Worm (Caenorhabditis elegans) whole organism, L4 larva: ENCODE data around the gene Y105C5B.1413.

Experiments used
- F37D6.2 ChIP-seq: sonication (generic microtip); optimal IDR thresholded peaks from 2 replicates; lab custom pipeline; 2016; ENCODE audit warnings: mild to moderate bottlenecking, missing genetic modification characterization, missing compliant biosample characterization
- F44E2.7 ChIP-seq: fragments of 200-800 bp; sonication (Bioruptor generic); IDR thresholded peaks from 2 replicates; pipeline ENCODE4 v2.1.2; 2022; ENCODE audit warnings: missing genetic modification characterization, missing compliant biosample characterization
- T20F7.1 ChIP-seq: fragments of 200-800 bp; sonication (Bioruptor generic); optimal IDR thresholded peaks from 2 replicates; lab custom pipeline; 2018; ENCODE audit warnings: mild to moderate bottlenecking, missing genetic modification characterization, missing compliant biosample characterization
- T26A8.4 ChIP-seq: fragments of 200-800 bp; sonication (Bioruptor generic); IDR thresholded peaks from 2 replicates; pipeline ENCODE4 v1.3.6; 2022; ENCODE audit warnings: missing genetic modification characterization, missing compliant biosample characterization
- Y75B8A.6 ChIP-seq: fragments of 200-800 bp; sonication (Bioruptor generic); IDR thresholded peaks from 2 replicates; pipeline ENCODE4 v1.3.6; 2022; ENCODE audit warnings: missing genetic modification reagents, missing genetic modification characterization, missing compliant biosample characterization
- aha-1 ChIP-seq: fragments of 150-350 bp; peaks from one replicate; lab custom pipeline; 2014; ENCODE audit warnings: missing biosample characterization, missing genetic modification characterization
- ama-1 ChIP-seq: fragments of 150-350 bp; optimal IDR thresholded peaks from 2 replicates; lab custom pipeline; 2014; ENCODE audit warnings: inconsistent platforms, mixed read lengths
- ceh-20 ChIP-seq: fragments of 200-800 bp; sonication (Bioruptor generic); IDR thresholded peaks from 2 replicates; pipeline ENCODE4 v1.3.6; 2022; ENCODE audit warnings: missing genetic modification reagents, missing genetic modification characterization, missing compliant biosample characterization
- ceh-32 ChIP-seq: sonication (generic microtip); optimal IDR thresholded peaks from 2 replicates; lab custom pipeline; 2016; ENCODE audit warnings: mild to moderate bottlenecking, missing genetic modification characterization, missing compliant biosample characterization; ENCODE audit not compliant: poor library complexity
- ceh-62 ChIP-seq: sonication (generic microtip); optimal IDR thresholded peaks from 2 replicates; lab custom pipeline; 2017; ENCODE audit warnings: missing biosample characterization, missing genetic modification characterization
- ctbp-1 ChIP-seq: fragments of 200-800 bp; sonication (Bioruptor generic); IDR thresholded peaks from 2 replicates; pipeline ENCODE4 v1.3.6; 2022; ENCODE audit warnings: missing genetic modification reagents, missing genetic modification characterization, missing compliant biosample characterization
- daf-16 ChIP-seq, 3 experiments: sonication (generic microtip); optimal IDR thresholded peaks; 2 replicates each; lab custom pipeline; 2016 to 2017; ENCODE audit warnings: missing genetic modification characterization in 3 of 3, missing genetic modification reagents in 3 of 3, mild to moderate bottlenecking in 2 of 3, missing compliant biosample characterization in 2 of 3, missing biosample characterization in 1 of 3, moderate library complexity in 1 of 3
- daf-19 ChIP-seq: fragments of 200-800 bp; sonication (Bioruptor generic); conservative IDR thresholded peaks from 2 replicates; pipeline ENCODE4 v1.3.6; 2022; ENCODE audit warnings: missing genetic modification characterization, missing compliant biosample characterization
- daf-8 ChIP-seq: fragments of 200-800 bp; sonication (Bioruptor generic); IDR thresholded peaks from 2 replicates; pipeline ENCODE4 v1.3.6; 2022; ENCODE audit warnings: missing genetic modification characterization, missing compliant biosample characterization
- dmd-6 ChIP-seq: fragments of 200-800 bp; sonication (Bioruptor generic); IDR thresholded peaks from 2 replicates; pipeline ENCODE4 v1.3.6; 2022; ENCODE audit warnings: missing genetic modification reagents, missing genetic modification characterization, missing compliant biosample characterization
- dmd-8 ChIP-seq: fragments of 200-800 bp; sonication (Bioruptor generic); IDR thresholded peaks from 2 replicates; pipeline ENCODE4 v1.3.6; 2022; ENCODE audit warnings: missing genetic modification characterization, missing compliant biosample characterization
- duxl-1 ChIP-seq: sonication (generic microtip); optimal IDR thresholded peaks from 2 replicates; lab custom pipeline; 2016; ENCODE audit warnings: mild to moderate bottlenecking, missing genetic modification characterization, moderate library complexity, missing compliant biosample characterization; ENCODE audit not compliant: poor library complexity
- dve-1 ChIP-seq: sonication (generic microtip); optimal IDR thresholded peaks from 2 replicates; lab custom pipeline; 2017; ENCODE audit warnings: antibody characterized with exemption, mild to moderate bottlenecking, missing genetic modification characterization, missing compliant biosample characterization; ENCODE audit not compliant: insufficient read depth
- hif-1 ChIP-seq, 2 experiments: sonication (generic microtip); optimal IDR thresholded peaks; 2 replicates each; lab custom pipeline; 2016 to 2017; ENCODE audit warnings: missing compliant biosample characterization in 2 of 2, missing genetic modification characterization in 2 of 2, missing genetic modification reagents in 2 of 2, missing genotype in 2 of 2, mild to moderate bottlenecking in 1 of 2
- hlh-11 ChIP-seq: fragments of 200-800 bp; sonication (Bioruptor generic); optimal IDR thresholded peaks from 2 replicates; lab custom pipeline; 2018; ENCODE audit warnings: mild to moderate bottlenecking, missing genetic modification characterization, missing compliant biosample characterization
- hlh-30 ChIP-seq: sonication (generic microtip); optimal IDR thresholded peaks from 2 replicates; lab custom pipeline; 2017; ENCODE audit warnings: antibody characterized with exemption, mild to moderate bottlenecking, missing genetic modification characterization, missing compliant biosample characterization; ENCODE audit not compliant: insufficient read depth
- lin-38 ChIP-seq: fragments of 200-800 bp; sonication (Bioruptor generic); IDR thresholded peaks from 2 replicates; pipeline ENCODE4 v1.3.6; 2022; ENCODE audit warnings: missing genetic modification reagents, missing genetic modification characterization, missing compliant biosample characterization
- lsy-2 ChIP-seq, 2 experiments: fragments of 150-350 bp in 1 of 2; sonication (generic microtip) in 1 of 2; optimal IDR thresholded peaks; 2 replicates each; lab custom pipeline; 2014 to 2017; ENCODE audit warnings: missing biosample characterization in 2 of 2, missing genetic modification characterization in 2 of 2
- mdl-1 ChIP-seq, 2 experiments: fragments of 150-350 bp in 1 of 2; sonication (generic microtip) in 1 of 2; optimal IDR thresholded peaks; 2 replicates each; lab custom pipeline; 2014 to 2017; ENCODE audit warnings: missing biosample characterization in 2 of 2, missing genetic modification characterization in 2 of 2
- mdt-29 ChIP-seq: fragments of 200-800 bp; sonication (Bioruptor generic); IDR thresholded peaks from 2 replicates; pipeline ENCODE4 v1.3.6; 2022; ENCODE audit warnings: missing genetic modification reagents, missing genetic modification characterization, missing compliant biosample characterization
- mep-1 ChIP-seq: fragments of 150-350 bp; sonication (generic microtip); optimal IDR thresholded peaks from 3 replicates; lab custom pipeline; 2014; ENCODE audit warnings: missing biosample characterization, missing genetic modification characterization
- mes-2 ChIP-seq: sonication (generic microtip); optimal IDR thresholded peaks from 2 replicates; lab custom pipeline; 2016; ENCODE audit warnings: missing genotype, mild to moderate bottlenecking, missing genetic modification characterization, missing compliant biosample characterization; ENCODE audit not compliant: poor library complexity, severe bottlenecking
- mxl-2 ChIP-seq: fragments of 200-800 bp; sonication (Bioruptor generic); conservative IDR thresholded peaks from 2 replicates; pipeline ENCODE4 v1.3.6; 2022; ENCODE audit warnings: missing genetic modification reagents, missing genetic modification characterization, missing compliant biosample characterization
- mxl-3 ChIP-seq: fragments of 200-800 bp; sonication (Bioruptor generic); optimal IDR thresholded peaks from 2 replicates; lab custom pipeline; 2018; ENCODE audit warnings: mild to moderate bottlenecking, missing genetic modification characterization, missing compliant biosample characterization
- nhr-102 ChIP-seq: sonication (generic microtip); optimal IDR thresholded peaks from 2 replicates; lab custom pipeline; 2016; ENCODE audit warnings: mild to moderate bottlenecking, missing genetic modification characterization, moderate library complexity, missing compliant biosample characterization
- nhr-28 ChIP-seq: fragments of 150-350 bp; optimal IDR thresholded peaks from 2 replicates; lab custom pipeline; 2014; ENCODE audit warnings: missing biosample characterization, missing genetic modification characterization
- nhr-41 ChIP-seq: fragments of 200-800 bp; sonication (Bioruptor generic); IDR thresholded peaks from 2 replicates; pipeline ENCODE4 v1.3.6; 2022; ENCODE audit warnings: missing genetic modification reagents, missing genetic modification characterization, missing compliant biosample characterization
- nhr-48 ChIP-seq: sonication (generic microtip); optimal IDR thresholded peaks from 2 replicates; lab custom pipeline; 2016; ENCODE audit warnings: mild to moderate bottlenecking, missing genetic modification characterization, missing compliant biosample characterization
- pha-4 ChIP-seq, 2 experiments: fragments of 150-350 bp in 1 of 2; fragments of 200-800 bp in 1 of 2; sonication (Bioruptor generic) in 1 of 2; IDR thresholded peaks in 1 of 2; optimal IDR thresholded peaks in 1 of 2; 2 replicates each; pipeline versions ENCODE4 v1.3.6 to Lab custom; 2014 to 2022; ENCODE audit warnings: missing genetic modification characterization in 2 of 2, missing genetic modification reagents in 2 of 2, missing biosample characterization in 1 of 2, missing compliant biosample characterization in 1 of 2
- php-3 ChIP-seq: fragments of 200-800 bp; sonication (Bioruptor generic); IDR thresholded peaks from 2 replicates; pipeline ENCODE4 v1.3.6; 2022; ENCODE audit warnings: missing genetic modification reagents, missing genetic modification characterization, missing compliant biosample characterization
- pqm-1 ChIP-seq: sonication (generic microtip); optimal IDR thresholded peaks from 2 replicates; lab custom pipeline; 2017; ENCODE audit warnings: missing biosample characterization, missing genetic modification characterization
- rbr-2 ChIP-seq: sonication (generic microtip); optimal IDR thresholded peaks from 2 replicates; lab custom pipeline; 2016; ENCODE audit warnings: missing genotype, missing genetic modification characterization, missing compliant biosample characterization
- set-16 ChIP-seq: fragments of 200-800 bp; sonication (Bioruptor generic); IDR thresholded peaks from 2 replicates; pipeline ENCODE4 v1.3.6; 2022; ENCODE audit warnings: missing genetic modification reagents, missing genetic modification characterization, missing compliant biosample characterization
- tra-1 ChIP-seq: fragments of 200-800 bp; sonication (Bioruptor generic); IDR thresholded peaks from 2 replicates; pipeline ENCODE4 v1.3.6; 2022; ENCODE audit warnings: missing genetic modification reagents, missing genetic modification characterization, missing compliant biosample characterization
- unc-39 ChIP-seq: sonication (generic microtip); optimal IDR thresholded peaks from 2 replicates; lab custom pipeline; 2017; ENCODE audit warnings: missing biosample characterization, missing genetic modification characterization
- unc-62 ChIP-seq, 3 experiments: fragments of 150-350 bp in 1 of 3; sonication (generic microtip); optimal IDR thresholded peaks in 2 of 3; peaks in 1 of 3; 1 replicate in 1 of 3; 2 replicates in 2 of 3; lab custom pipeline; 2014 to 2017; ENCODE audit warnings: missing biosample characterization in 3 of 3, missing genetic modification characterization in 3 of 3, missing genetic modification reagents in 3 of 3, missing genotype in 1 of 3
- zfp-2 ChIP-seq: sonication (generic microtip); optimal IDR thresholded peaks from 2 replicates; lab custom pipeline; 2016; ENCODE audit warnings: mild to moderate bottlenecking, missing genetic modification characterization, missing compliant biosample characterization
- zfp-3 ChIP-seq: fragments of 200-800 bp; sonication (Bioruptor generic); conservative IDR thresholded peaks from 2 replicates; pipeline ENCODE4 v1.3.6; 2022; ENCODE audit warnings: missing genetic modification reagents, missing genetic modification characterization, missing compliant biosample characterization

The Y105C5B.1413 gene

ce11 chrIV:16170606-16171033 lies 13.8 kb downstream of the Y105C5B.1413 start, which contains the start of gene gln-3:
Gene gln-3, minus strand, starts transcription at chrIV:16170678.
- peak; percentile 64; the same call in 1 of the 2 replicates for TF ChIP-seq tra-1
- TF ChIP-seq aha-1, result peak; percentile 91
- no peak for TF ChIP-seq daf-8 (GFP tag; lab: Robert Waterston, UW)
- TF ChIP-seq daf-16 (GFP tag; optimal IDR thresholded peaks at IDR 0.05; lab: Kevin White, UChicago), result peak in 1 of 2 experiments; percentile 20
- peak; percentile 78 for TF ChIP-seq daf-16 (tag; optimal IDR thresholded peaks at IDR 0.05; lab: Kevin White, UChicago)
- TF ChIP-seq nhr-102 (tag; lab: Kevin White, UChicago), result peak; percentile 64
- peak; percentile 42 for TF ChIP-seq mep-1 (tag; lab: Kevin White, UChicago)
- TF ChIP-seq nhr-41 (GFP tag; lab: Robert Waterston, UW), result peak; percentile 55; the same call in 1 of the 2 replicates
- TF ChIP-seq hlh-11 (tag; lab: Kevin White, UChicago), result peak; percentile 85
- TF ChIP-seq hif-1 (tag; optimal IDR thresholded peaks at IDR 0.05; lab: Kevin White, UChicago), result no peak
- no peak for TF ChIP-seq ceh-62 (tag; lab: Kevin White, UChicago)
- no peak for TF ChIP-seq unc-39 (tag; lab: Kevin White, UChicago)
- TF ChIP-seq F37D6.2 (tag; lab: Kevin White, UChicago), result no peak
- peak; percentile 31 for TF ChIP-seq mxl-3 (GFP tag; lab: Kevin White, UChicago)
- TF ChIP-seq nhr-48 (tag; lab: Kevin White, UChicago), result peak; percentile 50
- TF ChIP-seq zfp-2 (tag; lab: Kevin White, UChicago), result no peak
- peak; percentile 32; the same call in 1 of the 2 replicates for TF ChIP-seq ceh-20 (GFP tag; lab: Robert Waterston, UW)
- peak; percentile 78 for TF ChIP-seq php-3 (GFP tag; lab: Robert Waterston, UW)
- TF ChIP-seq ama-1 (lab: Kevin White, UChicago), result peak; percentile 67
- TF ChIP-seq mdl-1 (tag; optimal IDR thresholded peaks at IDR 0.05; lab: Kevin White, UChicago), result peak in 1 of 2 experiments; percentile 4
- TF ChIP-seq duxl-1 (tag; lab: Kevin White, UChicago), result peak; percentile 59
- TF ChIP-seq dmd-6, result peak; percentile 89
- peak; percentile 83 for TF ChIP-seq hlh-30 (tag; lab: Kevin White, UChicago)
- 0 out of 2 replicates have a peak, but pooled peaks have one; percentile 17 for TF ChIP-seq pha-4 (GFP tag; IDR thresholded peaks at IDR 0.05; lab: Robert Waterston, UW)
- no peak for TF ChIP-seq pha-4 (tag; optimal IDR thresholded peaks at IDR 0.05; lab: Kevin White, UChicago)
- TF ChIP-seq T20F7.1 (GFP tag; lab: Kevin White, UChicago), result peak; percentile 18
- peak; percentile 25 for TF ChIP-seq nhr-28 (tag; lab: Kevin White, UChicago)
- peak; percentile 74; the same call in 1 of the 2 replicates for TF ChIP-seq mxl-2 (GFP tag; lab: Robert Waterston, UW)
- peak; percentile 91 for TF ChIP-seq dve-1
- TF ChIP-seq mdt-29, result no peak
- peak; percentile 7; the same call in 1 of the 2 replicates for TF ChIP-seq lin-38 (GFP tag; lab: Robert Waterston, UW)
- TF ChIP-seq lsy-2 (tag; optimal IDR thresholded peaks at IDR 0.05; lab: Kevin White, UChicago), result peak in 1 of 2 experiments; percentile 38
- TF ChIP-seq T26A8.4, result peak; percentile 57; the same call in 1 of the 2 replicates
- TF ChIP-seq pqm-1 (tag; lab: Kevin White, UChicago), result no peak
- no peak for TF ChIP-seq F44E2.7 (GFP tag; lab: Robert Waterston, UW)
- no peak for TF ChIP-seq daf-19

- TF ChIP-seq mdt-29 (no peak), nhr-28 (tag; lab: Kevin White, UChicago) (peak; percentile 73), lin-38 (GFP tag; lab: Robert Waterston, UW) (no peak), nhr-48 (tag; lab: Kevin White, UChicago) (peak; percentile 11), ama-1 (lab: Kevin White, UChicago) (peak; percentile 26), unc-62 (GFP tag; optimal IDR thresholded peaks at IDR 0.05 in 1 of 2; lab: Kevin White, UChicago) (peak in 1 of 2 experiments; percentile 86), unc-62 (tag; optimal IDR thresholded peaks at IDR 0.05; lab: Kevin White, UChicago) (no peak), mep-1 (tag; lab: Kevin White, UChicago) (peak; percentile 18), set-16 (no peak), php-3 (GFP tag; lab: Robert Waterston, UW) (0 out of 2 replicates have a peak, but pooled peaks have one; percentile 15), Y75B8A.6 (GFP tag; lab: Robert Waterston, UW) (0 out of 2 replicates have a peak, but pooled peaks have one; percentile 43), hlh-30 (tag; lab: Kevin White, UChicago) (peak; percentile 49), zfp-3 (GFP tag; lab: Robert Waterston, UW) (peak; percentile 57; the same call in 1 of the 2 replicates), T26A8.4 (peak; percentile 37; the same call in 1 of the 2 replicates), rbr-2 (no peak), dmd-6 (peak; percentile 23), mes-2 (tag; lab: Kevin White, UChicago) (no peak), ceh-32 (tag; lab: Kevin White, UChicago) (no peak), ctbp-1 (no peak), dmd-8 (0 out of 2 replicates have a peak, but pooled peaks have one; percentile 28), pha-4 (GFP tag; IDR thresholded peaks at IDR 0.05; lab: Robert Waterston, UW) (peak; percentile 10), pha-4 (tag; optimal IDR thresholded peaks at IDR 0.05; lab: Kevin White, UChicago) (no peak)
These were observed 14.8 kb downstream of the Y105C5B.1413 start for ce11 chrIV:16169443-16170105.
